Worm (Caenorhabditis elegans) whole organism, L1 larva: ENCODE results near the gene amx-1.

ENCODE experiments used
- C34B4.2 ChIP-seq: sonication (generic microtip); optimal IDR thresholded peaks from 2 replicates; lab custom pipeline; 2017; ENCODE audit warnings: mild to moderate bottlenecking, missing genetic modification characterization, missing compliant biosample characterization
- Y116A8C.19 ChIP-seq: sonication (generic microtip); optimal IDR thresholded peaks from 2 replicates; lab custom pipeline; 2016; ENCODE audit warnings: missing compliant biosample characterization, missing genetic modification characterization, borderline replicate concordance
- aha-1 ChIP-seq: fragments of 150-350 bp; optimal IDR thresholded peaks from 2 replicates; lab custom pipeline; 2014; ENCODE audit warnings: missing biosample characterization, missing genetic modification characterization
- alr-1 ChIP-seq: fragments of 200-800 bp; sonication (Bioruptor generic); optimal IDR thresholded peaks from 2 replicates; lab custom pipeline; 2018; ENCODE audit warnings: borderline replicate concordance, mild to moderate bottlenecking, missing genetic modification characterization, missing compliant biosample characterization
- aly-2 ChIP-seq: fragments of 150-350 bp; optimal IDR thresholded peaks from 2 replicates; lab custom pipeline; 2014; ENCODE audit warnings: missing biosample characterization, missing genetic modification characterization
- blmp-1 ChIP-seq: fragments of 150-350 bp; optimal IDR thresholded peaks from 2 replicates; lab custom pipeline; 2014; ENCODE audit warnings: missing biosample characterization, missing genetic modification characterization
- ceh-8 ChIP-seq: fragments of 200-800 bp; sonication (Bioruptor generic); optimal IDR thresholded peaks from 2 replicates; lab custom pipeline; 2018; ENCODE audit warnings: mild to moderate bottlenecking, missing genetic modification characterization, moderate library complexity, missing compliant biosample characterization
- ceh-88 ChIP-seq: fragments of 200-800 bp; sonication (Bioruptor generic); IDR thresholded peaks from 2 replicates; pipeline ENCODE4 v1.3.6; 2022; ENCODE audit warnings: missing genetic modification characterization, missing compliant biosample characterization
- ces-1 ChIP-seq: fragments of 150-350 bp; optimal IDR thresholded peaks from 2 replicates; lab custom pipeline; 2014; ENCODE audit warnings: missing biosample characterization, missing genetic modification reagents, missing genetic modification characterization
- dpl-1 ChIP-seq, 3 experiments: fragments of 150-350 bp in 2 of 3; sonication (generic microtip) in 1 of 3; optimal IDR thresholded peaks; 2 replicates each; lab custom pipeline; 2014 to 2017; ENCODE audit warnings: missing biosample characterization in 3 of 3, missing genetic modification characterization in 3 of 3, missing genetic modification reagents in 3 of 3
- dsc-1 ChIP-seq: sonication (generic microtip); optimal IDR thresholded peaks from 2 replicates; lab custom pipeline; 2016; ENCODE audit warnings: mild to moderate bottlenecking, missing genetic modification characterization, missing compliant biosample characterization
- efl-1 ChIP-seq, 4 experiments: fragments of 150-350 bp; optimal IDR thresholded peaks in 3 of 4; peaks in 1 of 4; 1 replicate in 1 of 4; 2 replicates in 3 of 4; lab custom pipeline; 2014; ENCODE audit warnings: missing biosample characterization in 2 of 4, missing genetic modification characterization in 2 of 4, missing genetic modification reagents in 2 of 4
- efl-3 ChIP-seq: fragments of 200-800 bp; sonication (Bioruptor generic); optimal IDR thresholded peaks from 2 replicates; lab custom pipeline; 2018; ENCODE audit warnings: mild to moderate bottlenecking, missing genetic modification characterization, missing compliant biosample characterization
- egl-13 ChIP-seq: sonication (generic microtip); optimal IDR thresholded peaks from 2 replicates; lab custom pipeline; 2016; ENCODE audit warnings: missing genotype, missing genetic modification reagents, missing genetic modification characterization, missing compliant biosample characterization
- elt-3 ChIP-seq, 6 experiments: fragments of 150-350 bp in 1 of 6; sonication (generic microtip); optimal IDR thresholded peaks; 2 replicates each; lab custom pipeline; 2017 to 2018; ENCODE audit warnings: missing biosample characterization in 6 of 6, missing genetic modification characterization in 6 of 6, inconsistent platforms in 1 of 6
- fkh-4 ChIP-seq: sonication (generic microtip); optimal IDR thresholded peaks from 2 replicates; lab custom pipeline; 2016; ENCODE audit warnings: missing compliant biosample characterization, missing genetic modification characterization, borderline replicate concordance
- fkh-8 ChIP-seq: sonication (generic microtip); optimal IDR thresholded peaks from 2 replicates; lab custom pipeline; 2016; ENCODE audit warnings: mild to moderate bottlenecking, missing genetic modification characterization, missing compliant biosample characterization
- fos-1 ChIP-seq: fragments of 150-350 bp; optimal IDR thresholded peaks from 2 replicates; lab custom pipeline; 2014; ENCODE audit warnings: missing biosample characterization, missing genetic modification characterization
- grh-1 ChIP-seq: fragments of 200-800 bp; sonication (Bioruptor generic); IDR thresholded peaks from 2 replicates; pipeline ENCODE4 v1.3.6; 2022; ENCODE audit warnings: missing genetic modification reagents, missing genetic modification characterization, missing compliant biosample characterization
- hlh-4 ChIP-seq: sonication (generic microtip); optimal IDR thresholded peaks from 2 replicates; lab custom pipeline; 2016; ENCODE audit warnings: mild to moderate bottlenecking, missing genetic modification characterization, missing compliant biosample characterization
- hpl-2 ChIP-seq: fragments of 150-350 bp; optimal IDR thresholded peaks from 2 replicates; lab custom pipeline; 2014; ENCODE audit warnings: missing biosample characterization, missing genetic modification reagents, missing genetic modification characterization
- irx-1 ChIP-seq: sonication (generic microtip); optimal IDR thresholded peaks from 2 replicates; lab custom pipeline; 2016; ENCODE audit warnings: missing genetic modification characterization, missing compliant biosample characterization
- jun-1 ChIP-seq: fragments of 150-350 bp; optimal IDR thresholded peaks from 2 replicates; lab custom pipeline; 2014; ENCODE audit warnings: missing biosample characterization, missing genetic modification reagents, missing genetic modification characterization
- lin-13 ChIP-seq: fragments of 150-350 bp; optimal IDR thresholded peaks from 2 replicates; lab custom pipeline; 2014; ENCODE audit warnings: missing biosample characterization, missing genetic modification reagents, missing genetic modification characterization
- lin-14 ChIP-seq: fragments of 200-800 bp; sonication (Bioruptor generic); optimal IDR thresholded peaks from 2 replicates; lab custom pipeline; 2018; ENCODE audit warnings: mild to moderate bottlenecking, missing genetic modification characterization, moderate library complexity, missing compliant biosample characterization
- lin-15B ChIP-seq: fragments of 150-350 bp; sonication (generic microtip); optimal IDR thresholded peaks from 3 replicates; lab custom pipeline; 2014; ENCODE audit warnings: missing biosample characterization, missing genetic modification characterization
- lin-35 ChIP-seq, 2 experiments: fragments of 150-350 bp; optimal IDR thresholded peaks; 2 replicates each; lab custom pipeline; 2014; ENCODE audit warnings: missing biosample characterization in 2 of 2, missing genetic modification characterization in 2 of 2, missing genetic modification reagents in 2 of 2
- lsy-2 ChIP-seq, 2 experiments: fragments of 150-350 bp; optimal IDR thresholded peaks; 2 replicates each; lab custom pipeline; 2014; ENCODE audit warnings: missing biosample characterization in 2 of 2, missing genetic modification characterization in 2 of 2
- mef-2 ChIP-seq: fragments of 150-350 bp; optimal IDR thresholded peaks from 2 replicates; lab custom pipeline; 2014; ENCODE audit warnings: missing biosample characterization, missing genetic modification characterization
- mep-1 ChIP-seq: fragments of 150-350 bp; optimal IDR thresholded peaks from 2 replicates; lab custom pipeline; 2014; ENCODE audit warnings: missing biosample characterization, missing genetic modification characterization
- nhr-11 ChIP-seq: fragments of 150-350 bp; optimal IDR thresholded peaks from 2 replicates; lab custom pipeline; 2014; ENCODE audit warnings: missing biosample characterization, missing genetic modification characterization
- nhr-19 ChIP-seq: fragments of 200-800 bp; sonication (Bioruptor generic); conservative IDR thresholded peaks from 2 replicates; pipeline ENCODE4 v1.3.6; 2022; ENCODE audit warnings: missing genetic modification characterization, missing compliant biosample characterization
- nhr-20 ChIP-seq: sonication (generic microtip); optimal IDR thresholded peaks from 2 replicates; lab custom pipeline; 2016; ENCODE audit warnings: mild to moderate bottlenecking, missing genetic modification characterization, missing compliant biosample characterization
- nhr-237 ChIP-seq: fragments of 150-350 bp; optimal IDR thresholded peaks from 2 replicates; lab custom pipeline; 2014; ENCODE audit warnings: missing biosample characterization, missing genetic modification characterization
- nhr-47 ChIP-seq: sonication (generic microtip); optimal IDR thresholded peaks from 2 replicates; lab custom pipeline; 2016; ENCODE audit warnings: mild to moderate bottlenecking, missing genetic modification characterization, moderate library complexity, missing compliant biosample characterization
- nhr-71 ChIP-seq: sonication (generic microtip); optimal IDR thresholded peaks from 2 replicates; lab custom pipeline; 2016; ENCODE audit warnings: mild to moderate bottlenecking, missing genetic modification characterization, moderate library complexity, missing compliant biosample characterization
- nhr-77 ChIP-seq: fragments of 150-350 bp; optimal IDR thresholded peaks from 2 replicates; lab custom pipeline; 2014; ENCODE audit warnings: missing biosample characterization, missing genetic modification characterization
- nhr-84 ChIP-seq: sonication (generic microtip); optimal IDR thresholded peaks from 2 replicates; lab custom pipeline; 2017; ENCODE audit warnings: missing biosample characterization, missing genetic modification characterization
- nhr-85 ChIP-seq: sonication (generic microtip); peaks from one replicate; lab custom pipeline; 2016; ENCODE audit warnings: missing genetic modification characterization, inconsistent platforms, missing compliant biosample characterization
- nhr-90 ChIP-seq: sonication (generic microtip); optimal IDR thresholded peaks from 2 replicates; lab custom pipeline; 2016; ENCODE audit warnings: mild to moderate bottlenecking, missing genetic modification characterization, missing compliant biosample characterization; ENCODE audit not compliant: poor library complexity
- pax-3 ChIP-seq: fragments of 200-800 bp; sonication (Bioruptor generic); optimal IDR thresholded peaks from 2 replicates; lab custom pipeline; 2018; ENCODE audit warnings: mild to moderate bottlenecking, missing genetic modification characterization, moderate library complexity, missing compliant biosample characterization
- pqm-1 ChIP-seq: sonication (generic microtip); optimal IDR thresholded peaks from 3 replicates; lab custom pipeline; 2017; ENCODE audit warnings: missing biosample characterization, missing genetic modification characterization
- skn-1 ChIP-seq: fragments of 150-350 bp; optimal IDR thresholded peaks from 2 replicates; lab custom pipeline; 2014; ENCODE audit warnings: missing biosample characterization, missing genetic modification characterization
- snu-23 ChIP-seq: sonication (generic microtip); optimal IDR thresholded peaks from 2 replicates; lab custom pipeline; 2016; ENCODE audit warnings: missing genetic modification characterization, missing compliant biosample characterization
- sup-37 ChIP-seq: fragments of 200-800 bp; sonication (Bioruptor generic); optimal IDR thresholded peaks from 2 replicates; lab custom pipeline; 2018; ENCODE audit warnings: mild to moderate bottlenecking, missing genetic modification characterization, missing compliant biosample characterization
- tbx-2 ChIP-seq: sonication (generic microtip); optimal IDR thresholded peaks from 2 replicates; lab custom pipeline; 2016; ENCODE audit warnings: missing genetic modification characterization, missing compliant biosample characterization
- unc-30 ChIP-seq: sonication (generic microtip); optimal IDR thresholded peaks from 2 replicates; lab custom pipeline; 2017; ENCODE audit warnings: missing biosample characterization, missing genetic modification characterization
- unc-98 ChIP-seq: fragments of 200-800 bp; sonication (Bioruptor generic); IDR thresholded peaks from 2 replicates; pipeline ENCODE4 v1.3.6; 2022; ENCODE audit warnings: missing genetic modification characterization, missing compliant biosample characterization
- zag-1 ChIP-seq: fragments of 150-350 bp; optimal IDR thresholded peaks from 2 replicates; lab custom pipeline; 2014; ENCODE audit warnings: missing biosample characterization, missing genetic modification characterization
- zip-4 ChIP-seq: fragments of 200-800 bp; sonication (Bioruptor generic); optimal IDR thresholded peaks from 2 replicates; lab custom pipeline; 2018; ENCODE audit warnings: mild to moderate bottlenecking, missing genetic modification characterization, moderate library complexity, missing compliant biosample characterization

amx-1 gene

ce11 chrIII:3862918-3863385 lies 40.7 kb downstream of the amx-1 start, which contains the start of gene brc-1 (continued):
- TF ChIP-seq fkh-4 (tag; lab: Kevin White, UChicago) (peak; percentile 2), pax-3 (peak; percentile 84), lin-15B (peak; percentile 88), nhr-237 (tag; lab: Kevin White, UChicago) (peak; percentile 74), tbx-2 (peak; percentile 83), pqm-1 (tag; lab: Kevin White, UChicago) (no peak), nhr-90 (tag; lab: Kevin White, UChicago) (peak; percentile 70), hlh-4 (tag; lab: Kevin White, UChicago) (no peak), dpl-1 (GFP tag; optimal IDR thresholded peaks at IDR 0.05; lab: Kevin White, UChicago) (peak; percentile 92 to 96 (median 94)), zag-1 (tag; lab: Kevin White, UChicago) (no peak), nhr-19 (GFP tag; lab: Robert Waterston, UW) (peak; percentile 100), hpl-2 (GFP tag; lab: Kevin White, UChicago) (no peak), lsy-2 (tag; optimal IDR thresholded peaks at IDR 0.05; lab: Kevin White, UChicago) (peak; percentile 93 to 96), nhr-85 (tag; lab: Kevin White, UChicago) (peak; percentile 81), skn-1 (peak; percentile 94), snu-23 (GFP tag; lab: Kevin White, UChicago) (peak; percentile 90), dsc-1 (tag; lab: Kevin White, UChicago) (peak; percentile 82), unc-98 (GFP tag; lab: Robert Waterston, UW) (peak; percentile 57; the same call in 1 of the 2 replicates), aha-1 (no peak), lin-13 (GFP tag; lab: Kevin White, UChicago) (peak; percentile 83), Y116A8C.19 (tag; lab: Kevin White, UChicago) (no peak), nhr-47 (tag; lab: Kevin White, UChicago) (peak; percentile 91), mep-1 (tag; lab: Kevin White, UChicago) (peak; percentile 78), zip-4 (GFP tag; lab: Kevin White, UChicago) (peak; percentile 59), nhr-77 (tag; lab: Kevin White, UChicago) (peak; percentile 72), efl-3 (no peak), fkh-8 (tag; lab: Kevin White, UChicago) (peak; percentile 96), unc-30 (tag; lab: Kevin White, UChicago) (no peak), efl-1 (optimal IDR thresholded peaks at IDR 0.05; lab: Kevin White, UChicago) (peak; percentile 88 to 96), efl-1 (GFP tag; optimal IDR thresholded peaks at IDR 0.05 in 1 of 2; lab: Kevin White, UChicago) (peak; percentile 96 to 99), ceh-88 (GFP tag; lab: Robert Waterston, UW) (peak; percentile 52; the same call in 1 of the 2 replicates), alr-1 (no peak), egl-13 (tag; lab: Kevin White, UChicago) (peak; percentile 85), jun-1 (tag; lab: Kevin White, UChicago) (peak; percentile 74), sup-37 (GFP tag; lab: Kevin White, UChicago) (peak; percentile 54), ceh-8 (GFP tag; lab: Kevin White, UChicago) (peak; percentile 85), C34B4.2 (no peak)
- TF ChIP-seq, all 84 proteins: peak for 59

DNA sequence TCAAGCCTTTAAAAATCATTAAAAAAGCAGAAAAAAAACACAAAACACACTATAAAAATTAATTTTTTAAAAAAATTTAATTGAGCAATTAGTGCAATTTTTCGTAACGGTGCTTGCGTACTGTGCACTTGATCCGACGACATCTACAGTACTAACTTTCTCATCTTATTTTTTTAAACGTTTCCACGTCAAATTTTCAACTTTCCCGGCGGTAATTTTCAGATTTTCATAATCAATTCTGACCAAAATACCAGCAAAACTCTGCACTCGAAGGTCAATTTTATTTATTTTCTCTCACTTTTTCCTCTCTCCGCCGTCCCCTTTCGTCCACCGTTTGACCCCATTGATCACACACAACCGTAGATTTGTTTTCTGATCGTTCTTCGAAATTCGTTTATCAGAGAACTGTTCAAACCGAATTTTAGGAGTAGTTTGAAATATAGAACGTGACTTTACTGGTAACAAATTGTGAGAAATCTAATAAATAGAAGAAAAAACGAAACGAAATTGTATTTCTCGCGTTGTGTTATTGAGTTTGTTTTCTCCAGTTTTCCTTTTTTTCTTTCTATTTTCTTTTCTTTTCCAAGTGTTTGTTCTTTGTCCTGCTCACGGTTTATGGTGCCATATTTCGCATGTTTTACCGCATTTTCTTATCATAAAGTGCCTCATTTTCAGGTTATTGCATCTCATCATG lies 41.8 kb downstream of the amx-1 start, which contains the start of gene acs-19:
TSS of gene acs-19 (plus strand) at position 676 of the 694 bp plus-strand sequence.
- TF ChIP-seq fos-1 (tag; lab: Kevin White, UChicago) (no peak), nhr-84 (tag; lab: Kevin White, UChicago) (no peak), grh-1 (no peak), snu-23 (GFP tag; lab: Kevin White, UChicago) (peak; percentile 8), lin-13 (GFP tag; lab: Kevin White, UChicago) (no peak), ces-1 (GFP tag; lab: Kevin White, UChicago) (peak; percentile 29), irx-1 (no peak), nhr-71 (peak; percentile 21), blmp-1 (tag; lab: Kevin White, UChicago) (peak; percentile 40), lin-14 (GFP tag; lab: Kevin White, UChicago) (peak; percentile 65), lsy-2 (tag; optimal IDR thresholded peaks at IDR 0.05; lab: Kevin White, UChicago) (peak in 1 of 2 experiments; percentile 14), nhr-20 (peak; percentile 29), mef-2 (tag; lab: Kevin White, UChicago) (no peak), lin-35 (GFP tag; optimal IDR thresholded peaks at IDR 0.05; lab: Kevin White, UChicago) (peak in 1 of 2 experiments; percentile 52), elt-3 (tag; optimal IDR thresholded peaks at IDR 0.05; lab: Kevin White, UChicago) (peak in 1 of 6 experiments; percentile 11), efl-1 (optimal IDR thresholded peaks at IDR 0.05; lab: Kevin White, UChicago) (peak in 1 of 2 experiments; percentile 14), efl-1 (GFP tag; optimal IDR thresholded peaks at IDR 0.05 in 1 of 2; lab: Kevin White, UChicago) (peak in 1 of 2 experiments; percentile 76), nhr-11 (tag; lab: Kevin White, UChicago) (no peak), nhr-19 (GFP tag; lab: Robert Waterston, UW) (peak; percentile 44), aly-2 (tag; lab: Kevin White, UChicago) (no peak)
